Worm (Caenorhabditis elegans) whole organism, midembryonic: ENCODE measurements around the gene glb-22.

Experiments
- T22C8.4 ChIP-seq: fragments of 200-800 bp; sonication (Bioruptor generic); IDR thresholded peaks from 2 replicates; pipeline ENCODE4 v1.3.6; 2022; ENCODE audit warnings: missing genetic modification characterization, missing compliant biosample characterization
- cog-1 ChIP-seq: sonication (generic microtip); optimal IDR thresholded peaks from 2 replicates; lab custom pipeline; 2016; ENCODE audit warnings: missing genetic modification characterization, missing compliant biosample characterization
- flt-1 ChIP-seq: fragments of 200-800 bp; sonication (Bioruptor generic); IDR thresholded peaks from 2 replicates; pipeline ENCODE4 v1.3.6; 2022; ENCODE audit warnings: missing genetic modification characterization, missing compliant biosample characterization
- klf-2 ChIP-seq: fragments of 200-800 bp; sonication (Bioruptor generic); conservative IDR thresholded peaks from 2 replicates; pipeline ENCODE4 v1.3.6; 2022; ENCODE audit warnings: missing genetic modification reagents, missing genetic modification characterization, missing compliant biosample characterization
- med-1 ChIP-seq: sonication (generic microtip); optimal IDR thresholded peaks from 2 replicates; lab custom pipeline; 2017; ENCODE audit warnings: missing genetic modification characterization, mild to moderate bottlenecking, missing compliant biosample characterization, antibody characterized with exemption, missing genetic modification reagents; ENCODE audit not compliant: insufficient read depth
- ref-1 ChIP-seq: fragments of 200-800 bp; sonication (Bioruptor generic); conservative IDR thresholded peaks from 2 replicates; pipeline ENCODE4 v1.3.6; 2022; ENCODE audit warnings: missing genetic modification reagents, missing genetic modification characterization, missing compliant biosample characterization
- tab-1 ChIP-seq: fragments of 200-800 bp; sonication (Bioruptor generic); IDR thresholded peaks from 2 replicates; pipeline ENCODE4 v1.3.6; 2022; ENCODE audit warnings: missing genetic modification characterization, missing compliant biosample characterization
- ztf-23 ChIP-seq: fragments of 200-800 bp; sonication (Bioruptor generic); IDR thresholded peaks from 2 replicates; pipeline ENCODE4 v1.3.6; 2022; ENCODE audit warnings: missing genetic modification reagents, missing genetic modification characterization, missing compliant biosample characterization

ce11 chrV:14595984-14596383 lies 4.1 kb upstream of the glb-22 start:
- no peak for TF ChIP-seq klf-2 (GFP tag; lab: Robert Waterston, UW)
- no peak for TF ChIP-seq cog-1 (tag; lab: Kevin White, UChicago)
- TF ChIP-seq med-1 (GFP tag; lab: Kevin White, UChicago), result no peak
- no peak for TF ChIP-seq ref-1
- no peak for TF ChIP-seq tab-1 (GFP tag; lab: Robert Waterston, UW)
- no peak for TF ChIP-seq ztf-23 (GFP tag; lab: Robert Waterston, UW)
- no peak for TF ChIP-seq flt-1 (GFP tag; lab: Robert Waterston, UW)
- TF ChIP-seq T22C8.4 (GFP tag; lab: Robert Waterston, UW), result no peak
